Worm (Caenorhabditis elegans): ENCODE results near the gene hrde-1.

The hrde-1 gene

DNA sequence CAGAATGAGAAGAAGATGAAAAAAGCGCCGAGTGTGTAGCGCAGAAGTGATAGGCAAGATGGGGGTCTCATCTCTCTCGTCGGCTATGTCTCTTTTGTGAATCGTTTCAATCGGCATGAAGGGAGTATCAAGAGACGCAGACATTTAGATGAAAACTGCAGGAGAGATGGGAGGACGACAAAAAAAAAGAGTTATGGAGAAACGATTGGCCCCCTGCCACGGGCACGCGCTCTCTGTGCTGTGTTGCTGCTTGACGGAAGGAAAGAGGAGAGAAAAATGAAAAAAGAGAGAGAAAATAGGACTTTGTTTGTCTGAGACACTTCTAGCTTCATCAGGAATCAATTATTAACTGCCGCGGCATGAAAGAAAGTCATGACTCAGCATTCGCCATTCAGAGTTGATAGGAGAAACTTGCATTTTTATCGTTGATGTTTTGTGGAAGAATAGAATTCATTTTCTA is 47.7 kb upstream of the hrde-1 start:
- TF ChIP-seq sdz-38 (tag; optimal IDR thresholded peaks at IDR 0.05) (no peak), efl-1 (GFP tag; optimal IDR thresholded peaks at IDR 0.05) (no peak), snpc-4 (GFP tag; optimal IDR thresholded peaks at IDR 0.05) (no peak), snpc-4 (tag; optimal IDR thresholded peaks at IDR 0.05) (peak in 2 of 4 experiments; percentile 35 to 60), Y53F4B.3 (GFP tag; IDR thresholded peaks at IDR 0.05) (no peak), ZK185.1 (tag; optimal IDR thresholded peaks at IDR 0.05; ENCODE audit: poor library complexity, severe bottlenecking) (peak; percentile 24), B0336.3 (GFP tag; IDR thresholded peaks at IDR 0.05) (peak; percentile 76), mes-4 (tag; optimal IDR thresholded peaks at IDR 0.05) (no peak), tlf-1 (GFP tag; optimal IDR thresholded peaks at IDR 0.05) (no peak), egl-44 (GFP tag; IDR thresholded peaks at IDR 0.05) (peak; percentile 63; the same call in 1 of the 2 replicates), B0035.1 (tag; optimal IDR thresholded peaks at IDR 0.05) (no peak), lsl-1 (GFP tag; optimal IDR thresholded peaks at IDR 0.05) (no peak), F23B12.7 (tag; optimal IDR thresholded peaks at IDR 0.05; ENCODE audit: insufficient read depth) (peak; percentile 12), rcor-1 (GFP tag; IDR thresholded peaks at IDR 0.05) (no peak), let-526 (GFP tag; IDR thresholded peaks at IDR 0.05) (0 out of 2 replicates have a peak, but pooled peaks have one; percentile 38), ceh-91 (GFP tag; IDR thresholded peaks at IDR 0.05) (no peak), atf-7 (tag; optimal IDR thresholded peaks at IDR 0.05) (peak; percentile 58), hsf-1 (GFP tag; IDR thresholded peaks at IDR 0.05) (no peak), lin-35 (GFP tag; optimal IDR thresholded peaks at IDR 0.05) (peak in 1 of 3 experiments; percentile 57), Y53G8AR.9 (GFP tag; conservative IDR thresholded peaks at IDR 0.05) (0 out of 2 replicates have a peak, but pooled peaks have one; percentile 44), nhr-120 (GFP tag; IDR thresholded peaks at IDR 0.05) (no peak), lir-1 (GFP tag; conservative IDR thresholded peaks at IDR 0.05) (0 out of 2 replicates have a peak, but pooled peaks have one; percentile 38), nfyb-1 (GFP tag; IDR thresholded peaks at IDR 0.05) (peak; percentile 85), hmg-1.2 (GFP tag; IDR thresholded peaks at IDR 0.05) (peak; percentile 81; the same call in 1 of the 2 replicates), somi-1 (GFP tag; optimal IDR thresholded peaks at IDR 0.05) (peak; percentile 87), ceh-27 (GFP tag; optimal IDR thresholded peaks at IDR 0.05) (peak; percentile 72), nfya-1 (tag; optimal IDR thresholded peaks at IDR 0.05; ENCODE audit: borderline replicate concordance, insufficient read depth) (no peak), lin-54 (GFP tag; optimal IDR thresholded peaks at IDR 0.05) (peak; percentile 41), cebp-1 (GFP tag; IDR thresholded peaks at IDR 0.05) (no peak), cebp-1 (tag; optimal IDR thresholded peaks at IDR 0.05) (peak; percentile 79), hlh-12 (tag; optimal IDR thresholded peaks at IDR 0.05) (no peak), dox-1 (GFP tag; IDR thresholded peaks at IDR 0.05) (peak; percentile 86), ekl-4 (GFP tag; IDR thresholded peaks at IDR 0.05) (no peak; the same call in 1 of the 2 replicates), egrh-3 (GFP tag; IDR thresholded peaks at IDR 0.05) (peak; percentile 49; the same call in 1 of the 2 replicates), fkh-3 (tag; optimal IDR thresholded peaks at IDR 0.05) (no peak), Y67H2A.10 (GFP tag; conservative IDR thresholded peaks at IDR 0.05) (no peak), chd-7 (tag; optimal IDR thresholded peaks at IDR 0.05) (peak; percentile 74), snpc-3.4 (tag; optimal IDR thresholded peaks at IDR 0.05) (no peak), zfh-2 (GFP tag; conservative IDR thresholded peaks at IDR 0.05) (peak; percentile 96), F33H1.4 (GFP tag; IDR thresholded peaks at IDR 0.05) (no peak), K12H6.12 (tag; optimal IDR thresholded peaks at IDR 0.05) (peak; percentile 89), die-1 (tag; optimal IDR thresholded peaks at IDR 0.05) (peak; percentile 7), tbx-9 (tag; optimal IDR thresholded peaks at IDR 0.05; ENCODE audit: borderline replicate concordance) (no peak), madf-10 (tag; optimal IDR thresholded peaks at IDR 0.05) (peak; percentile 43), nhr-90 (tag; optimal IDR thresholded peaks at IDR 0.05) (peak; percentile 13), ztf-3 (GFP tag; optimal IDR thresholded peaks at IDR 0.05) (peak; percentile 4), unc-130 (GFP tag; optimal IDR thresholded peaks at IDR 0.05) (no peak), gei-17 (GFP tag; optimal IDR thresholded peaks at IDR 0.05) (no peak)
